Fruit fly (Drosophila melanogaster) whole organism, embryonic: Measurements from ENCODE around the gene beag.

Experiments
- Bdp1 ChIP-seq: fragments of 200-800 bp; sonication (Bioruptor generic); optimal IDR thresholded peaks from 3 replicates; lab custom pipeline; 2016; ENCODE audit warnings: missing biosample characterization, missing genetic modification characterization
- Bteb2 ChIP-seq: fragments of 200-800 bp; sonication (Bioruptor generic); optimal IDR thresholded peaks from 2 replicates; lab custom pipeline; 2016; ENCODE audit warnings: missing biosample characterization, missing genetic modification characterization
- CG10565 ChIP-seq: fragments of 200-800 bp; sonication (Bioruptor generic); optimal IDR thresholded peaks from 3 replicates; lab custom pipeline; 2016; ENCODE audit warnings: missing biosample characterization, mild to moderate bottlenecking, missing genetic modification characterization
- CG11456 ChIP-seq: fragments of 200-800 bp; sonication (Bioruptor generic); IDR thresholded peaks from 3 replicates; pipeline ENCODE4 v1.3.6; 2022; ENCODE audit warnings: missing biosample characterization, missing genetic modification characterization
- CG12219 ChIP-seq: fragments of 200-800 bp; sonication (Bioruptor generic); optimal IDR thresholded peaks from 3 replicates; lab custom pipeline; 2018; ENCODE audit warnings: missing biosample characterization, mild to moderate bottlenecking, missing genetic modification characterization
- CG12659 ChIP-seq: fragments of 200-800 bp; sonication (Bioruptor generic); optimal IDR thresholded peaks from 3 replicates; lab custom pipeline; 2017; ENCODE audit warnings: mild to moderate bottlenecking, missing biosample characterization, missing genetic modification reagents, missing genetic modification characterization
- CG14050 ChIP-seq: fragments of 200-800 bp; sonication (Bioruptor generic); IDR thresholded peaks from 3 replicates; pipeline ENCODE4 v1.3.6; 2022; ENCODE audit warnings: missing biosample characterization, missing genetic modification characterization
- CG17361 ChIP-seq: fragments of 200-800 bp; sonication (Bioruptor generic); IDR thresholded peaks from 3 replicates; pipeline ENCODE4 v1.3.6; 2022; ENCODE audit warnings: missing biosample characterization, missing genetic modification characterization
- CG17385 ChIP-seq: fragments of 200-800 bp; sonication (Bioruptor generic); optimal IDR thresholded peaks from 3 replicates; lab custom pipeline; 2018; ENCODE audit warnings: missing biosample characterization, mild to moderate bottlenecking, missing genetic modification characterization
- CG18476 ChIP-seq: fragments of 200-800 bp; sonication (Bioruptor generic); optimal IDR thresholded peaks from 2 replicates; lab custom pipeline; 2016; ENCODE audit warnings: missing biosample characterization, mild to moderate bottlenecking, missing genetic modification characterization
- CG18599 ChIP-seq: fragments of 200-800 bp; sonication (Bioruptor generic); optimal IDR thresholded peaks from 3 replicates; lab custom pipeline; 2017; ENCODE audit warnings: missing biosample characterization, missing genetic modification characterization, mild to moderate bottlenecking, moderate library complexity, missing genetic modification reagents
- CG18764 ChIP-seq: fragments of 200-800 bp; sonication (Bioruptor generic); optimal IDR thresholded peaks from 3 replicates; lab custom pipeline; 2016; ENCODE audit warnings: missing biosample characterization, missing genetic modification characterization
- CG2120 ChIP-seq: fragments of 200-800 bp; sonication (Bioruptor generic); optimal IDR thresholded peaks from 3 replicates; lab custom pipeline; 2016; ENCODE audit warnings: missing biosample characterization, missing genetic modification characterization
- CG2202 ChIP-seq: fragments of 200-800 bp; sonication (Bioruptor generic); optimal IDR thresholded peaks from 2 replicates; lab custom pipeline; 2018; ENCODE audit warnings: missing biosample characterization, mild to moderate bottlenecking, missing genetic modification characterization
- CG31224 ChIP-seq: fragments of 200-800 bp; sonication (Bioruptor generic); IDR thresholded peaks from 2 replicates; pipeline ENCODE4 v1.3.6; 2022; ENCODE audit warnings: missing biosample characterization, missing genetic modification characterization
- CG5245 ChIP-seq: fragments of 200-800 bp; sonication (Bioruptor generic); optimal IDR thresholded peaks from 3 replicates; lab custom pipeline; 2016; ENCODE audit warnings: missing biosample characterization, missing genetic modification characterization
- CG6689 ChIP-seq: fragments of 200-800 bp; sonication (Bioruptor generic); IDR thresholded peaks from 2 replicates; pipeline ENCODE4 v1.3.6; 2022; ENCODE audit warnings: missing biosample characterization, missing genetic modification characterization
- Camta ChIP-seq: fragments of 200-800 bp; sonication (Bioruptor generic); optimal IDR thresholded peaks from 2 replicates; lab custom pipeline; 2016; ENCODE audit warnings: missing biosample characterization, missing genetic modification characterization
- D19B ChIP-seq: fragments of 200-800 bp; sonication (Bioruptor generic); optimal IDR thresholded peaks from 2 replicates; lab custom pipeline; 2017; ENCODE audit warnings: missing biosample characterization, mild to moderate bottlenecking, missing genetic modification characterization
- Deaf1 ChIP-seq: fragments of 200-800 bp; optimal IDR thresholded peaks from 3 replicates; lab custom pipeline; 2019; ENCODE audit warnings: missing biosample characterization, mild to moderate bottlenecking, missing genetic modification characterization, moderate library complexity
- Drgx ChIP-seq: fragments of 200-800 bp; sonication (Bioruptor generic); IDR thresholded peaks from 2 replicates; pipeline ENCODE4 v1.3.6; 2022; ENCODE audit warnings: missing biosample characterization, missing genetic modification characterization
- Elba2 ChIP-seq: fragments of 200-800 bp; sonication (Bioruptor generic); optimal IDR thresholded peaks from 3 replicates; lab custom pipeline; 2016; ENCODE audit warnings: missing biosample characterization, missing genetic modification characterization
- Ets65A ChIP-seq: fragments of 200-800 bp; sonication (Bioruptor generic); peaks from one replicate; lab custom pipeline; 2016; ENCODE audit warnings: missing biosample characterization, missing genetic modification characterization
- Ets97D ChIP-seq: fragments of 200-800 bp; sonication (Bioruptor generic); optimal IDR thresholded peaks from 3 replicates; lab custom pipeline; 2016; ENCODE audit warnings: missing biosample characterization, missing genetic modification characterization
- GATAe ChIP-seq: fragments of 200-800 bp; sonication (Bioruptor generic); conservative IDR thresholded peaks from 2 replicates; pipeline ENCODE4 v1.3.6; 2022; ENCODE audit warnings: missing biosample characterization, missing genetic modification characterization
- HHEX ChIP-seq: fragments of 200-800 bp; sonication (Bioruptor generic); optimal IDR thresholded peaks from 3 replicates; lab custom pipeline; 2017; ENCODE audit warnings: missing biosample characterization, mild to moderate bottlenecking, missing genetic modification characterization, missing genetic modification reagents
- Hr39 ChIP-seq: fragments of >200 bp; optimal IDR thresholded peaks from 2 replicates; lab custom pipeline; 2017
- Lim3 ChIP-seq: fragments of 200-800 bp; sonication (Bioruptor generic); IDR thresholded peaks from 2 replicates; pipeline ENCODE4 v1.3.6; 2022; ENCODE audit warnings: missing biosample characterization, missing genetic modification characterization
- Ravus ChIP-seq: fragments of 200-800 bp; sonication (Bioruptor generic); IDR thresholded peaks from 2 replicates; pipeline ENCODE4 v1.3.6; 2022; ENCODE audit warnings: missing biosample characterization, missing genetic modification characterization
- Side ChIP-seq: fragments of 200-800 bp; sonication (Bioruptor generic); optimal IDR thresholded peaks from 2 replicates; lab custom pipeline; 2016; ENCODE audit warnings: missing biosample characterization, missing genetic modification characterization
- Sox102F ChIP-seq: fragments of 200-800 bp; sonication (Bioruptor generic); optimal IDR thresholded peaks from 2 replicates; lab custom pipeline; 2018; ENCODE audit warnings: missing biosample characterization, mild to moderate bottlenecking, missing genetic modification characterization, moderate library complexity
- Usf ChIP-seq: fragments of 200-800 bp; sonication (Bioruptor generic); optimal IDR thresholded peaks from 2 replicates; lab custom pipeline; 2017; ENCODE audit warnings: missing genotype, missing biosample characterization, missing genetic modification characterization
- YL-1 ChIP-seq: fragments of 200-800 bp; sonication (Bioruptor generic); optimal IDR thresholded peaks from 3 replicates; lab custom pipeline; 2017; ENCODE audit warnings: missing biosample characterization, mild to moderate bottlenecking, missing genetic modification characterization
- ap ChIP-seq: fragments of 200-800 bp; sonication (Bioruptor generic); IDR thresholded peaks from 2 replicates; pipeline ENCODE4 v1.3.6; 2022; ENCODE audit warnings: missing biosample characterization, missing genetic modification characterization
- bsh ChIP-seq, 2 experiments: fragments of 200-800 bp; sonication (Bioruptor generic); optimal IDR thresholded peaks; 2 replicates each; lab custom pipeline; 2017 to 2018; ENCODE audit warnings: mild to moderate bottlenecking in 2 of 2, missing biosample characterization in 2 of 2, missing genetic modification characterization in 2 of 2, moderate library complexity in 1 of 2
- cato ChIP-seq: fragments of 200-800 bp; sonication (Bioruptor generic); optimal IDR thresholded peaks from 2 replicates; lab custom pipeline; 2016; ENCODE audit warnings: missing biosample characterization, missing genetic modification characterization, borderline replicate concordance
- chm ChIP-seq: fragments of 200-800 bp; sonication (Bioruptor generic); IDR thresholded peaks from 2 replicates; pipeline ENCODE4 v1.3.6; 2022; ENCODE audit warnings: missing biosample characterization, missing genetic modification characterization
- dan ChIP-seq: fragments of 200-800 bp; sonication (Bioruptor generic); IDR thresholded peaks from 2 replicates; pipeline ENCODE4 v1.3.6; 2022; ENCODE audit warnings: missing biosample characterization, missing genetic modification characterization
- danr ChIP-seq: fragments of 200-800 bp; sonication (Bioruptor generic); IDR thresholded peaks from 2 replicates; pipeline ENCODE4 v1.3.6; 2022; ENCODE audit warnings: missing biosample characterization, missing genetic modification characterization
- dm ChIP-seq: fragments of 200-800 bp; sonication (Bioruptor generic); optimal IDR thresholded peaks from 3 replicates; lab custom pipeline; 2016; ENCODE audit warnings: missing biosample characterization, missing genetic modification characterization
- eve ChIP-seq, 2 experiments: fragments of >200 bp; optimal IDR thresholded peaks; 2 replicates each; lab custom pipeline; 2017; ENCODE audit warnings: missing biosample characterization in 2 of 2, missing genetic modification characterization in 2 of 2
- fd102C ChIP-seq: fragments of 200-800 bp; sonication (Bioruptor generic); optimal IDR thresholded peaks from 2 replicates; lab custom pipeline; 2018; ENCODE audit warnings: missing biosample characterization, mild to moderate bottlenecking, missing genetic modification characterization, moderate library complexity
- fru ChIP-seq: fragments of >200 bp; optimal IDR thresholded peaks from 2 replicates; lab custom pipeline; 2017
- hkb ChIP-seq, 2 experiments: fragments of 200-800 bp in 1 of 2; fragments of >200 bp in 1 of 2; sonication (Bioruptor generic) in 1 of 2; IDR thresholded peaks in 1 of 2; optimal IDR thresholded peaks in 1 of 2; 2 replicates each; pipeline versions ENCODE4 v1.3.6 to Lab custom; 2017 to 2022; ENCODE audit warnings: missing biosample characterization in 1 of 2, missing genetic modification characterization in 1 of 2
- kay ChIP-seq: fragments of 200-800 bp; sonication (Bioruptor generic); optimal IDR thresholded peaks from 2 replicates; lab custom pipeline; 2016; ENCODE audit warnings: missing biosample characterization, missing genetic modification characterization
- nerfin-1 ChIP-seq: fragments of 200-800 bp; sonication (Bioruptor generic); optimal IDR thresholded peaks from 3 replicates; lab custom pipeline; 2019; ENCODE audit warnings: missing biosample characterization, mild to moderate bottlenecking, missing genetic modification characterization, moderate library complexity
- nom ChIP-seq: fragments of 200-800 bp; sonication (Bioruptor generic); optimal IDR thresholded peaks from 2 replicates; lab custom pipeline; 2017; ENCODE audit warnings: missing biosample characterization, missing genetic modification characterization, mild to moderate bottlenecking, moderate library complexity, missing genetic modification reagents
- pb ChIP-seq: fragments of 200-800 bp; sonication (Bioruptor generic); optimal IDR thresholded peaks from 3 replicates; lab custom pipeline; 2016; ENCODE audit warnings: missing biosample characterization, missing genetic modification characterization
- pros ChIP-seq: fragments of 200-800 bp; sonication (Bioruptor generic); optimal IDR thresholded peaks from 3 replicates; lab custom pipeline; 2019; ENCODE audit warnings: missing biosample characterization, mild to moderate bottlenecking, missing genetic modification characterization, moderate library complexity
- row ChIP-seq: fragments of 200-800 bp; sonication (Bioruptor generic); IDR thresholded peaks from 3 replicates; pipeline ENCODE4 v1.3.6; 2022; ENCODE audit warnings: missing biosample characterization, missing genetic modification characterization
- shn ChIP-seq: fragments of 200-800 bp; sonication (Bioruptor generic); optimal IDR thresholded peaks from 3 replicates; lab custom pipeline; 2016; ENCODE audit warnings: missing biosample characterization, missing genetic modification characterization
- tio ChIP-seq: fragments of 200-800 bp; sonication (Bioruptor generic); optimal IDR thresholded peaks from 2 replicates; lab custom pipeline; 2017; ENCODE audit warnings: missing biosample characterization, missing genetic modification characterization, inconsistent platforms
- vfl ChIP-seq: fragments of 200-800 bp; sonication (Bioruptor generic); optimal IDR thresholded peaks from 2 replicates; lab custom pipeline; 2016; ENCODE audit warnings: missing biosample characterization, missing genetic modification characterization

beag gene

dm6 chr3R:9039448-9039847 is 25.4 kb downstream of the beag start, which contains the start of gene neur (continued):
- TF ChIP-seq CG10565 (GFP tag; lab: Kevin White, UChicago) (no peak), chm (no peak), CG6689 (GFP tag; lab: Robert Waterston, UW) (no peak), Hr39 (lab: Kevin White, UChicago) (no peak), ap (GFP tag; lab: Robert Waterston, UW) (no peak), CG17385 (GFP tag; lab: Kevin White, UChicago) (no peak), hkb (optimal IDR thresholded peaks at IDR 0.05; lab: Kevin White, UChicago) (no peak), hkb (GFP tag; IDR thresholded peaks at IDR 0.05; lab: Robert Waterston, UW) (no peak), dm (GFP tag; lab: Kevin White, UChicago) (peak; percentile 5), Ets97D (GFP tag; lab: Kevin White, UChicago) (peak; percentile 97), dan (GFP tag; lab: Robert Waterston, UW) (no peak), CG14050 (no peak), CG18599 (GFP tag; lab: Kevin White, UChicago) (peak; percentile 4), bsh (GFP tag; optimal IDR thresholded peaks at IDR 0.05; lab: Kevin White, UChicago) (no peak), HHEX (GFP tag; lab: Kevin White, UChicago) (no peak), Ravus (GFP tag; lab: Robert Waterston, UW) (no peak), Usf (GFP tag; lab: Kevin White, UChicago) (no peak), CG11456 (GFP tag; lab: Robert Waterston, UW) (no peak), tio (GFP tag; lab: Kevin White, UChicago) (no peak), pb (GFP tag; lab: Kevin White, UChicago) (no peak), CG5245 (GFP tag; lab: Kevin White, UChicago) (no peak), shn (no peak), nom (no peak), Lim3 (no peak), Elba2 (no peak), pros (GFP tag; lab: Kevin White, UChicago) (no peak), fd102C (GFP tag; lab: Kevin White, UChicago) (no peak), fru (lab: Kevin White, UChicago) (no peak), nerfin-1 (tag; lab: Kevin White, UChicago) (peak; percentile 9), Sox102F (GFP tag; lab: Kevin White, UChicago) (no peak), Bdp1 (no peak), eve (GFP tag; optimal IDR thresholded peaks at IDR 0.05; lab: Kevin White, UChicago) (no peak), GATAe (GFP tag; lab: Robert Waterston, UW) (no peak), danr (no peak), CG12659 (GFP tag; lab: Kevin White, UChicago) (peak; percentile 78), Drgx (no peak), CG17361 (GFP tag; lab: Robert Waterston, UW) (peak; percentile 60; the same call in 2 of the 3 replicates), kay (GFP tag; lab: Kevin White, UChicago) (no peak), Bteb2 (GFP tag; lab: Kevin White, UChicago) (no peak), Ets65A (GFP tag; lab: Kevin White, UChicago) (peak; percentile 91), CG2202 (no peak), Deaf1 (tag; lab: Kevin White, UChicago) (peak; percentile 26), Camta (GFP tag; lab: Kevin White, UChicago) (no peak), row (GFP tag; lab: Robert Waterston, UW) (peak; percentile 77), CG18764 (no peak), vfl (GFP tag; lab: Kevin White, UChicago) (no peak), CG31224 (GFP tag; lab: Robert Waterston, UW) (no peak), D19B (GFP tag; lab: Kevin White, UChicago) (no peak), CG18476 (GFP tag; lab: Kevin White, UChicago) (no peak), Side (GFP tag; lab: Kevin White, UChicago) (peak; percentile 32), CG12219 (GFP tag; lab: Kevin White, UChicago) (no peak), YL-1 (GFP tag; lab: Kevin White, UChicago) (peak; percentile 58), CG2120 (peak; percentile 19), cato (GFP tag; lab: Kevin White, UChicago) (no peak)
